Fruit fly (Drosophila melanogaster): ENCODE data around the gene Frq2.

dm6 chrX:18205044-18205443 is 27.6 kb downstream of the Frq2 start, which contains the start of gene Hesr:
- TF ChIP-seq Abd-B (GFP tag; optimal IDR thresholded peaks at IDR 0.05) (no peak), foxo (GFP tag; optimal IDR thresholded peaks at IDR 0.05) (no peak), dl (GFP tag; optimal IDR thresholded peaks at IDR 0.05; ENCODE audit: insufficient read depth in 1 of 2, partially characterized antibody in 2 of 2) (no peak), CG9705 (GFP tag; optimal IDR thresholded peaks at IDR 0.05) (no peak), lola (GFP tag; optimal IDR thresholded peaks at IDR 0.05) (no peak), Hnf4 (GFP tag; optimal IDR thresholded peaks at IDR 0.05) (no peak), psq (GFP tag; optimal IDR thresholded peaks at IDR 0.05) (no peak), h (GFP tag; optimal IDR thresholded peaks at IDR 0.05) (no peak), Sp1 (GFP tag; optimal IDR thresholded peaks at IDR 0.05) (no peak), Vsx2 (GFP tag; optimal IDR thresholded peaks at IDR 0.05; ENCODE audit: partially characterized antibody) (no peak)

Data from whole organism, wandering third instar larva.